Worm (Caenorhabditis elegans) whole organism, L4/young adult: ENCODE data around the gene F26F12.5.

Experiments used
- W03F9.2 ChIP-seq: fragments of 150-350 bp; optimal IDR thresholded peaks from 2 replicates; lab custom pipeline; 2014; ENCODE audit warnings: missing biosample characterization, missing genetic modification characterization
- dao-5 ChIP-seq: sonication (generic microtip); optimal IDR thresholded peaks from 2 replicates; lab custom pipeline; 2016; ENCODE audit warnings: missing genotype, missing genetic modification characterization, moderate library complexity, missing compliant biosample characterization

DNA sequence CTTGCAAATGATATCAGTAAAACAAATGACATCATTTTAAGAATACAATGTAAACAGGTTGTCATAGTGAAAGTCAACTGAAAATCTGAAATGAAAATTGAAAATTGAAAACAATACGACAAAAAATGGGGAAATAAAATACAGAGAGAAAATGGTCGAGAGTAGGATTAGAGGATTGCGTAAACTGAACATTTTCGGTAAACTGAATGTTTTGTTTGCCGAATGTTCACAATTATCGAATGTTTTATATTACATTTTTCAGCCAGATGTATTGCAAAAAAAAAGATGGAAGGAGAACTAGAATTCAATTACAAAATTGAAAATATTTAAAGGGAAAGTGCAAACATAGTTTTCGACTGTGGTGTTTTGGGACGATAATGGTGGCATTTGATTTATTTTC is at the start of gene F26F12.5:
- TF ChIP-seq W03F9.2 (tag; lab: Kevin White, UChicago) (no peak), dao-5 (no peak)
